Fruit fly (Drosophila melanogaster) whole organism: ENCODE data around the gene CG6163.

ENCODE experiments used
- CG8478 ChIP-seq: fragments of >200 bp; optimal IDR thresholded peaks from 2 replicates; lab custom pipeline; 2018; ENCODE audit warnings: inconsistent platforms
- Dll ChIP-seq: fragments of >200 bp; optimal IDR thresholded peaks from 2 replicates; lab custom pipeline; 2017
- EcR ChIP-seq, 2 experiments: fragments of >200 bp; optimal IDR thresholded peaks; 2 replicates each; lab custom pipeline; 2017; ENCODE audit warnings: missing biosample characterization in 2 of 2, missing genetic modification characterization in 2 of 2, missing genetic modification reagents in 2 of 2
- pan ChIP-seq: fragments of >200 bp; optimal IDR thresholded peaks from 2 replicates; lab custom pipeline; 2017
- psq ChIP-seq: fragments of >200 bp; optimal IDR thresholded peaks from 2 replicates; lab custom pipeline; 2017
- usp ChIP-seq: fragments of >200 bp; optimal IDR thresholded peaks from 2 replicates; lab custom pipeline; 2017; ENCODE audit warnings: missing biosample characterization, missing genetic modification characterization, mixed read lengths

DNA sequence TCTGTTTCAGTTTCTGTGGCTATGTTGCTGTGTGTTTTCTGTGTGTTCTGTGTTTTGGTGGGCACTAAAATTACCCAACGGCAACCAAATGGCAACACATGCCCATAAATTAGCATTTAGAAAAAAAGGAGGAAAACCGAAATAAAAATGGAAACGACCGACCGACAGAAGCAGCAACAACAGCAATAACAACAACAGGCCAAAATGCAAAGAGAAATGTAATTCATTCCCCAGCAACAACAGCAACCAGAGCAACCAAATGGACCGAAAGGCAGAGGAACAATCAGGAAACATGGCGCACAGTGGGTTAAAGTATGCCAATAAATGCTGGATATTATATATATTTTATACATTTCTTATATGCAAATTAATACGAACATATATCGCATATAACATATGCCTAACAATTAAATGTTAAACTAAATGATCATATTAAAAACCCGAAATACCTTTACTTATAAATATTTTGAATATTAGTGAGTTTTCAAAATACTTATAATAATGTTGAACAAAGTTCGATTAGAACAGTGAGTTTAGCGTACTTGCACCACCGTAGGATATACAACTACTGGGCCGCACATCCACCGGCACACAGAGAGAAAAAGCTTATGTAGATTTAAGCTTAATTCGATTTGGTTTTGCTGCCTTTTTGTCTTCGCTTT is 24.4 kb upstream of the CG6163 start:
- TF ChIP-seq Dll (lab: Kevin White, UChicago) (no peak), psq (lab: Kevin White, UChicago) (no peak), EcR (GFP tag; optimal IDR thresholded peaks at IDR 0.05; lab: Kevin White, UChicago) (no peak), CG8478 (lab: Kevin White, UChicago) (no peak), pan (lab: Kevin White, UChicago) (no peak), usp (GFP tag; lab: Kevin White, UChicago) (no peak)
